Fruit fly (Drosophila melanogaster) whole organism, wandering third instar larva: ENCODE measurements around the gene CG4942.

ENCODE experiments used
- Dfd ChIP-seq: fragments of >200 bp; optimal IDR thresholded peaks from 2 replicates; lab custom pipeline; 2017; ENCODE audit warnings: missing biosample characterization, missing genetic modification characterization
- Hr83 ChIP-seq: fragments of 200-300 bp; sonication (Bioruptor generic); optimal IDR thresholded peaks from 2 replicates; lab custom pipeline; 2016; ENCODE audit warnings: missing biosample characterization, mild to moderate bottlenecking, missing genetic modification characterization, moderate library complexity; ENCODE audit not compliant: poor library complexity, severe bottlenecking
- N ChIP-seq: fragments of >200 bp; optimal IDR thresholded peaks from 2 replicates; lab custom pipeline; 2018; ENCODE audit warnings: missing biosample characterization, missing external identifiers, missing genetic modification characterization
- br ChIP-seq: fragments of 200-800 bp; sonication (Bioruptor generic); optimal IDR thresholded peaks from 2 replicates; lab custom pipeline; 2016; ENCODE audit warnings: missing biosample characterization, missing genetic modification characterization
- brk ChIP-seq: fragments of 200-800 bp; sonication (Bioruptor generic); optimal IDR thresholded peaks from 2 replicates; lab custom pipeline; 2016; ENCODE audit warnings: missing biosample characterization, mild to moderate bottlenecking, missing genetic modification characterization
- foxo ChIP-seq, 2 experiments: fragments of 200-800 bp; sonication (Bioruptor generic); optimal IDR thresholded peaks; 2 replicates in 1 of 2; 3 replicates in 1 of 2; lab custom pipeline; 2016 to 2017; ENCODE audit warnings: missing biosample characterization in 2 of 2, missing genetic modification characterization in 2 of 2
- pan ChIP-seq: fragments of >200 bp; optimal IDR thresholded peaks from 2 replicates; lab custom pipeline; 2017
- psq ChIP-seq: fragments of 200-800 bp; sonication (Bioruptor generic); optimal IDR thresholded peaks from 3 replicates; lab custom pipeline; 2017; ENCODE audit warnings: missing biosample characterization, mild to moderate bottlenecking, missing genetic modification characterization, moderate library complexity
- rgr ChIP-seq: fragments of 200-800 bp; sonication (Bioruptor generic); optimal IDR thresholded peaks from 3 replicates; lab custom pipeline; 2016; ENCODE audit warnings: missing biosample characterization, mild to moderate bottlenecking, missing genetic modification characterization
- sage ChIP-seq: fragments of 200-800 bp; sonication (Bioruptor generic); optimal IDR thresholded peaks from 2 replicates; lab custom pipeline; 2016; ENCODE audit warnings: missing biosample characterization, mild to moderate bottlenecking, missing genetic modification characterization
- sv ChIP-seq: fragments of 200-800 bp; sonication (Bioruptor generic); optimal IDR thresholded peaks from 3 replicates; lab custom pipeline; 2016; ENCODE audit warnings: missing biosample characterization, missing genetic modification characterization
- tai ChIP-seq: sonication (Bioruptor generic); optimal IDR thresholded peaks from 2 replicates; lab custom pipeline; 2016; ENCODE audit warnings: missing biosample characterization, missing genetic modification characterization
- usp ChIP-seq: fragments of >200 bp; optimal IDR thresholded peaks from 2 replicates; lab custom pipeline; 2017; ENCODE audit warnings: missing biosample characterization, missing genetic modification characterization
- woc ChIP-seq: sonication (Bioruptor generic); optimal IDR thresholded peaks from 2 replicates; lab custom pipeline; 2016; ENCODE audit warnings: missing biosample characterization, mild to moderate bottlenecking, missing genetic modification characterization

DNA sequence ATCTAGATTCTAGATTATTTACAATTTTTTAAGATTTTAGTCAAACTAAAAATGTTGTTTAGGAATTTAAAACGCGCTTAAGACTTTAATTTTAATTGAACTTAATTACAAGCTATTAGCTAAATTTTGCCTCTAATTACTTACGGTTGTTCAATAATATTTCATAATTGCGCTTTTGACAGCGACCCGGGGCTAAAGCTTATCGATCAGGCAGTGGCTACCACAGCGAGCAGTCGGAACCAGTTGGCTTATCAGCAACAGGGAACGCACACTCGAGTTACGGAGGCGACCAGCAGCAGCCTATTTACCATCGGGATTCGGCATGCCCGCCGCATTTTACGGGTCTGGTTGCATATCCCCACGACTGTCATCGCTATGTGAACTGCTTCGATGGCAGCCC, 2.0 kb downstream of the CG4942 start:
- TF ChIP-seq psq (GFP tag; lab: Kevin White, UChicago) = no peak
- no peak for TF ChIP-seq tai
- no peak for TF ChIP-seq N (GFP tag; lab: Kevin White, UChicago)
- no peak for TF ChIP-seq brk
- TF ChIP-seq pan (lab: Kevin White, UChicago) = no peak
- no peak for TF ChIP-seq Dfd (GFP tag; lab: Kevin White, UChicago)
- TF ChIP-seq sage (GFP tag; lab: Kevin White, UChicago) = no peak
- TF ChIP-seq woc = no peak
- no peak for TF ChIP-seq foxo (GFP tag; optimal IDR thresholded peaks at IDR 0.05; lab: Kevin White, UChicago)
- no peak for TF ChIP-seq usp
- TF ChIP-seq br = no peak
- TF ChIP-seq sv = no peak
- TF ChIP-seq Hr83 = no peak
- no peak for TF ChIP-seq rgr (GFP tag; lab: Kevin White, UChicago)
